Worm (Caenorhabditis elegans) whole organism, L4/young adult: ENCODE data around the gene K12H4.6.

Experiments used
- dao-5 ChIP-seq: sonication (generic microtip); optimal IDR thresholded peaks from 2 replicates; lab custom pipeline; 2016; ENCODE audit warnings: missing genotype, missing genetic modification characterization, moderate library complexity, missing compliant biosample characterization
- him-1 ChIP-seq: sonication (generic microtip); optimal IDR thresholded peaks from 2 replicates; lab custom pipeline; 2016; ENCODE audit warnings: missing genotype, missing genetic modification reagents, missing genetic modification characterization, missing compliant biosample characterization

DNA sequence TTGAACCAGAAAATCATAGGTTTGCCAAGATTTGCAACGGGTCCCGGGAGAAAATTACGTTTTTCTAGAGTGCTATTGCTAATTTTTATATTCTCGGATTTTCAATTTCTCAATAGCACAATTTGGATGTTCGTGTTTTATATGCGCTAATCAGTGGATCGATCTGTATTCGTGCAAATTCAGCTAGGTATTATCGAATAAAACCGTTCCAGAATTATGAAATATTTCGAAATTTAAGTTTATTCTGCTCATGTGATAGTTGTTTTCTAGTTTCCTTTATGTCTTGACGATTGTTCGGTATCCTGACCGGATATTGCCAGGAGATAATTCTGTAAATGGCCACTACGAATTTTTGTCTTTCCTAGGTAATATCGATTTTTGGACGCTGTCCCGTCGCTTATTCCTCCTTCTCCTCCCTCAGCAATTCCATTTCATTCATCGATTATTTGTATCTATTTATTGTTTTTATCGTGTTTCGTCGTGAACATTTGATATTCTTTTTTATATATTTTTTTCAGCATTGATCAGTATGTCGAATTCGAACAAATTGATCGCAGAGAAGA is 32.3 kb downstream of the K12H4.6 start, which contains the start of gene cit-1.2:
- TF ChIP-seq him-1 (tag; lab: Kevin White, UChicago) (no peak), dao-5 (tag; lab: Kevin White, UChicago) (no peak)
